Worm (Caenorhabditis elegans): ENCODE measurements around the gene clec-230.

clec-230 gene

ce11 chrV:15383739-15384138, 34.8 kb upstream of the clec-230 start, which contains the start of gene str-88:
TSS of gene str-88 (minus strand) at chrV:15383839.
- TF ChIP-seq rec-8 (tag; optimal IDR thresholded peaks at IDR 0.05) (no peak), ccch-3 (GFP tag; optimal IDR thresholded peaks at IDR 0.05) (no peak), nhr-27 (tag; optimal IDR thresholded peaks at IDR 0.05) (no peak), him-1 (tag; optimal IDR thresholded peaks at IDR 0.05) (no peak), unc-62 (GFP tag; optimal IDR thresholded peaks at IDR 0.05) (no peak), F33H1.4 (GFP tag; IDR thresholded peaks at IDR 0.05) (no peak)

- TF ChIP-seq nhr-80 (tag; optimal IDR thresholded peaks at IDR 0.05) (peak; percentile 11), tbx-9 (tag; optimal IDR thresholded peaks at IDR 0.05; ENCODE audit: borderline replicate concordance) (no peak), dox-1 (GFP tag; IDR thresholded peaks at IDR 0.05) (no peak)
These were observed 31.9 kb upstream of the clec-230 start, which contains the start of gene dhs-23 for ce11 chrV:15380857-15381256. TSS of gene dhs-23 (plus strand) at chrV:15381219.

ce11 chrV:15379817-15380216, 30.9 kb upstream of the clec-230 start, which contains the start of gene srh-251:
TSS of gene srh-251 (minus strand) at chrV:15379917.
- TF ChIP-seq ekl-4 (GFP tag; IDR thresholded peaks at IDR 0.05) (no peak), rec-8 (tag; optimal IDR thresholded peaks at IDR 0.05) (no peak), ztf-22 (GFP tag; optimal IDR thresholded peaks at IDR 0.05) (no peak), lsl-1 (GFP tag; optimal IDR thresholded peaks at IDR 0.05) (no peak), snpc-3.4 (tag; optimal IDR thresholded peaks at IDR 0.05) (no peak), sptf-2 (GFP tag; optimal IDR thresholded peaks at IDR 0.05) (no peak)

DNA sequence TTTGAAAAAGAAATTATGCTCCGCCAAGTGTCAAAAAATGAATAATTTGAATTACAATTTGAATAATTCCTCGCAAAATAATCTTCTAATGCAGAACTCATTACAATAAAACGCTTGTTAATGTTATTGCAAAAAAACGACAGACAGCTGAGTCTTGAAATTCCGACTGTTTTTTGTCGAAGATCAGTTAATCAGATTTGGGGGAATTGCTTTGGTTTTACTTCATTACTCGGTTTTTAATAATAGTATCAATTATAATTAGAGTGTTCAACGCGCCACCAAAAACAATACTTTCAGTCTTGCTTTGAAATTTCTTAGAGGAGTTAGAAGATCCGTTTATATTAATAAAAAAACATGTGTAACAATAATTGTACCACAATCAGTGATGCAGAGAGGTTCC, 29.0 kb upstream of the clec-230 start, which contains the start of gene srh-122:
Gene srh-122, minus strand, starts transcription at position 101 of the 400 bp plus-strand sequence.
- TF ChIP-seq snpc-1.1 (tag; optimal IDR thresholded peaks at IDR 0.05; ENCODE audit: insufficient read depth) (no peak), hlh-26 (GFP tag; conservative IDR thresholded peaks at IDR 0.05) (no peak), B0035.1 (tag; optimal IDR thresholded peaks at IDR 0.05) (no peak), lin-35 (GFP tag; optimal IDR thresholded peaks at IDR 0.05) (no peak), akir-1 (GFP tag; optimal IDR thresholded peaks at IDR 0.05) (no peak), F37B4.10 (GFP tag; IDR thresholded peaks at IDR 0.05) (no peak), nfya-2 (GFP tag; IDR thresholded peaks at IDR 0.05) (no peak), mel-28 (tag; optimal IDR thresholded peaks at IDR 0.05; ENCODE audit: borderline replicate concordance) (no peak), Y95B8A.8 (GFP tag; IDR thresholded peaks at IDR 0.05) (no peak), mxl-1 (tag; optimal IDR thresholded peaks at IDR 0.05) (no peak), nhr-120 (GFP tag; IDR thresholded peaks at IDR 0.05) (no peak), cebp-2 (GFP tag; IDR thresholded peaks at IDR 0.05) (no peak), mcd-1 (GFP tag; IDR thresholded peaks at IDR 0.05) (no peak), ztf-3 (GFP tag; optimal IDR thresholded peaks at IDR 0.05) (no peak), K12H6.12 (tag; optimal IDR thresholded peaks at IDR 0.05) (no peak), nhr-179 (tag; optimal IDR thresholded peaks at IDR 0.05) (no peak), ztf-6 (GFP tag; IDR thresholded peaks at IDR 0.05) (no peak)

DNA sequence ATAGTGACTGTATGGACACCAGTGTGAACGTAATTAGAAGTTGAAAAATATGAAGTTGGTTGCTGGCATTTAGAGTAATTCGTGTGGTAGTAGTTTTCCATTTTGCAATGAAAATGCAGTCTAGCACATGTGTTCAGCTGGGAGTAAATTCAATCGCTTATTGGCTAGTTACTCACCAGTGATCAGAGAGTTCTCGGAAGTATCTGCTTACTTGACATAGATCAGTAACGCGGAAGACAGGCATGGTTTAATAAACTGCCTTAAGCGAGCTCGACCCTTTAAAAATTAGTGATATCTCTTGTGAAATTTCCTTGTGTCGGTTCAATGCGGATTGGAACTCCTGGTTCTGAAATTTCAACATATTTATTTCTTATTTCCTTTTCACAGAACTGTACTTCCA, 27.3 kb upstream of the clec-230 start, which contains the start of gene srh-52:
Gene srh-52, minus strand, starts transcription at position 101 of the 400 bp plus-strand sequence.
- TF ChIP-seq snpc-3.4 (tag; optimal IDR thresholded peaks at IDR 0.05) (no peak), ztf-26 (tag; optimal IDR thresholded peaks at IDR 0.05) (no peak), F23B12.7 (tag; optimal IDR thresholded peaks at IDR 0.05; ENCODE audit: insufficient read depth) (no peak), F22D6.2 (tag; optimal IDR thresholded peaks at IDR 0.05) (no peak), Y67H2A.10 (GFP tag; conservative IDR thresholded peaks at IDR 0.05) (no peak), C06A6.2 (GFP tag; conservative IDR thresholded peaks at IDR 0.05) (no peak)

All from whole organism, young adult.